Fruit fly (Drosophila melanogaster): ENCODE data around the gene Trxr1.

The Trxr1 gene

DNA sequence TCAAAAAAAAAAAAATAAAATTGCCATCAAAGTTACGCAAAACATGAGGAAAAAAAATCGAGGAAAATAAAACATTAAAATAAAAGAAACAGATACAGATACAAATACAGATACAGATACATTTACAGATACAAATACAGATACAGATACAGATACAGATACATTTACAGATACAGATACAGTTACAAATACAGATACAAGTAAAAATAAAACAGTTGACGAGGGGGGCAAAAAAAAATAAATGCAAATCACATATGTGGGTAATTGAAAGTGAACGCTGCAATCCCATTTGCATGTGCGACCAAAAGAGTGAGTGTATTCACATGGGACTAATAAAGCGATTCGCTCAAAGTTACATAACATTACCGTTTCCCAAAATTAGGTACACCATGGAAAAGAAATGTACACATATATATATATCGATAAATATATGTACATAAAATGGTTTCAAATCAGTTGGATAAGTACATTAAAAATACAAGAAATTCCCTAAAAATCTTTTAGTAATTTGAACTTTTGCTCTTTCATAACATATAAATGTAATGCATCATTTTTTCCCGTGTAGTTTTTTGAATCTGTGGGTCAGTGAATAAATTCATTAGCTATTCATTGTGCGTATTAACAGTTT is 36.6 kb upstream of the Trxr1 start (continued):
- TF ChIP-seq Gug (GFP tag; IDR thresholded peaks at IDR 0.05) (0 out of 2 replicates have a peak, but pooled peaks have one; percentile 13), CG32006 (GFP tag; optimal IDR thresholded peaks at IDR 0.05) (peak; percentile 35), fd59A (GFP tag; optimal IDR thresholded peaks at IDR 0.05) (no peak), Lpt (GFP tag; optimal IDR thresholded peaks at IDR 0.05) (no peak), CG8119 (GFP tag; IDR thresholded peaks at IDR 0.05) (peak; percentile 54; the same call in 2 of the 3 replicates), net (GFP tag; optimal IDR thresholded peaks at IDR 0.05) (no peak), CG11762 (GFP tag; optimal IDR thresholded peaks at IDR 0.05; ENCODE audit: insufficient read depth) (peak; percentile 3), vri (GFP tag; optimal IDR thresholded peaks at IDR 0.05) (peak; percentile 12), acj6 (GFP tag; optimal IDR thresholded peaks at IDR 0.05) (no peak), Met (GFP tag; optimal IDR thresholded peaks at IDR 0.05) (no peak), Hr4 (GFP tag; optimal IDR thresholded peaks at IDR 0.05) (peak; percentile 33), Sox14 (GFP tag; optimal IDR thresholded peaks at IDR 0.05) (no peak), Ets21C (GFP tag; optimal IDR thresholded peaks at IDR 0.05) (no peak), CG8632 (GFP tag; optimal IDR thresholded peaks at IDR 0.05) (no peak), CG16779 (tag; optimal IDR thresholded peaks at IDR 0.05) (no peak), spab (GFP tag; optimal IDR thresholded peaks at IDR 0.05) (peak; percentile 2), CG11902 (GFP tag; optimal IDR thresholded peaks at IDR 0.05) (no peak), CG8319 (GFP tag; optimal IDR thresholded peaks at IDR 0.05) (no peak)

DNA sequence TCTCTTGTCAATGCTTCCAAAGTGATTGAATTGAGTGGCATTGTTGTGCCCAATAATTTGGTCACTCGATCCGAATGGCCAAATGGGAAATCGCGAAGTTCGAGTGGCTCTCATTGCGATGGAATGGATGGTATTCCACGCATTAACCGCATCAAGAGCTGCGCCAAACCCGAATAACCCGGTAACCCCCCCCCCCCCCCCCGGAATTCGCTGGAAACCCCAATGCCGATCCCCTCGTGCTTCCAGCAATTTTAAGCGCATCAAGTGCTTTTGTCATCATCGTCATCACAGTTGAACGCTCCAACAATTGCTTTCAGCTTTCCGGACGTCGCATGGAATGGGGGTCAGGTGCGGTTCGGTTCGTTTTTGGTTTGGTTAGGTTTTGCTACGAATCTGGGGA is 35.8 kb upstream of the Trxr1 start:
- no peak for TF ChIP-seq CG6808 (GFP tag; optimal IDR thresholded peaks at IDR 0.05)

DNA sequence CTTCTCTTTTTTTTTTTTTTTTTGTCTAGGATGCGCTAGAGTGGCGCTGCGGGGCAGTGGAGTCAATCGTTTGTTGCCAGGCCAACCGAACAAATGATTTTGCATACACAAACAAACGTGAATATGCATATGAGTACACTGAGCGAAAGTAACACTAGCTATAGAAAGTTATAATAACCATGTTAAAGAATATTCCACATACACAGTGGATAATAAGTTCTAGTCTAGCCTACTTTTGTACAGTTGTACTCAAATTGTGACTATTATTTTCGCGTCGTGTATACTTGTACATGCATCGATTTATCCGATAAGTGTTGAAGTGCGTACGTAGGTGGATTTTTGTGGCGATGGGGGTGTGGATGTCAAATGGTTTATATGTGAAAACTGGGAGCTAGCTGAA is 35.3 kb upstream of the Trxr1 start:
- TF ChIP-seq CG7368 (GFP tag; optimal IDR thresholded peaks at IDR 0.05) (no peak), CG4318 (GFP tag; optimal IDR thresholded peaks at IDR 0.05) (peak; percentile 6), Lpt (GFP tag; optimal IDR thresholded peaks at IDR 0.05) (no peak), Eip93F (GFP tag; optimal IDR thresholded peaks at IDR 0.05) (no peak), acj6 (GFP tag; optimal IDR thresholded peaks at IDR 0.05) (peak; percentile 31), Met (GFP tag; optimal IDR thresholded peaks at IDR 0.05) (no peak), CG34406 (GFP tag; optimal IDR thresholded peaks at IDR 0.05) (no peak), Ets21C (GFP tag; optimal IDR thresholded peaks at IDR 0.05) (no peak), Eip75B (GFP tag; optimal IDR thresholded peaks at IDR 0.05) (no peak), CG31627 (GFP tag; optimal IDR thresholded peaks at IDR 0.05) (no peak), CG16779 (tag; optimal IDR thresholded peaks at IDR 0.05) (no peak), fd59A (GFP tag; optimal IDR thresholded peaks at IDR 0.05) (no peak), CG10669 (GFP tag; optimal IDR thresholded peaks at IDR 0.05) (peak; percentile 9), CG1621 (tag; optimal IDR thresholded peaks at IDR 0.05) (no peak), CG6792 (GFP tag; optimal IDR thresholded peaks at IDR 0.05) (peak; percentile 2), fkh (GFP tag; optimal IDR thresholded peaks at IDR 0.05) (no peak), Gug (GFP tag; IDR thresholded peaks at IDR 0.05) (peak; percentile 41; the same call in 1 of the 2 replicates), pdm3 (GFP tag; optimal IDR thresholded peaks at IDR 0.05) (peak; percentile 13), CG6854 (GFP tag; optimal IDR thresholded peaks at IDR 0.05) (no peak), CG6276 (GFP tag; optimal IDR thresholded peaks at IDR 0.05) (peak; percentile 40), ss (GFP tag; optimal IDR thresholded peaks at IDR 0.05) (no peak), CG6163 (GFP tag; IDR thresholded peaks at IDR 0.05) (0 out of 3 replicates have a peak, but pooled peaks have one; percentile 46), CG3032 (tag; optimal IDR thresholded peaks at IDR 0.05) (no peak), CG8119 (GFP tag; IDR thresholded peaks at IDR 0.05) (peak; percentile 46; the same call in 2 of the 3 replicates), fd85E (GFP tag; optimal IDR thresholded peaks at IDR 0.05) (no peak), topi (GFP tag; optimal IDR thresholded peaks at IDR 0.05) (no peak), dsx (GFP tag; optimal IDR thresholded peaks at IDR 0.05; ENCODE audit: poor library complexity, severe bottlenecking) (no peak), spab (GFP tag; optimal IDR thresholded peaks at IDR 0.05) (no peak), OdsH (GFP tag; optimal IDR thresholded peaks at IDR 0.05) (peak; percentile 19), Eip78C (GFP tag) (peak; percentile 74), salr (GFP tag; optimal IDR thresholded peaks at IDR 0.05) (no peak), CG11902 (GFP tag; optimal IDR thresholded peaks at IDR 0.05) (no peak), CG15336 (GFP tag; IDR thresholded peaks at IDR 0.05) (peak; percentile 56), Sox14 (GFP tag; optimal IDR thresholded peaks at IDR 0.05) (peak; percentile 11), CG8319 (GFP tag; optimal IDR thresholded peaks at IDR 0.05) (no peak), lz (GFP tag; optimal IDR thresholded peaks at IDR 0.05) (no peak), cyc (GFP tag; optimal IDR thresholded peaks at IDR 0.05) (no peak), vri (GFP tag; optimal IDR thresholded peaks at IDR 0.05) (no peak), CG3919 (GFP tag; optimal IDR thresholded peaks at IDR 0.05) (peak; percentile 26)
